Worm (Caenorhabditis elegans) whole organism, late embryonic: ENCODE measurements around the gene C33A12.19.

Source experiments
- elt-4 ChIP-seq: sonication (generic microtip); optimal IDR thresholded peaks from 2 replicates; lab custom pipeline; 2016; ENCODE audit warnings: missing genetic modification characterization, missing compliant biosample characterization
- hlh-8 ChIP-seq: sonication (generic microtip); optimal IDR thresholded peaks from 2 replicates; lab custom pipeline; 2016; ENCODE audit warnings: missing genotype, missing genetic modification characterization, missing compliant biosample characterization
- mec-3 ChIP-seq: sonication (generic microtip); optimal IDR thresholded peaks from 2 replicates; lab custom pipeline; 2016; ENCODE audit warnings: borderline replicate concordance, missing genetic modification characterization, missing compliant biosample characterization

- no peak for TF ChIP-seq elt-4 (tag; lab: Kevin White, UChicago)
- TF ChIP-seq hlh-8, result no peak
- TF ChIP-seq mec-3 (tag; lab: Kevin White, UChicago), result no peak
Observed at ce11 chrIV:9566505-9566904, 49.7 kb downstream of the C33A12.19 start, which contains the start of gene lron-14.
